Worm (Caenorhabditis elegans) whole organism, mixed stage, embryonic: ENCODE results near the gene lsm-5.

Experiments used
- M03D4.4 ChIP-seq: sonication (generic microtip); optimal IDR thresholded peaks from 2 replicates; lab custom pipeline; 2017; ENCODE audit warnings: mild to moderate bottlenecking, missing genetic modification characterization, missing compliant biosample characterization
- blmp-1 ChIP-seq: fragments of 150-350 bp; optimal IDR thresholded peaks from 2 replicates; lab custom pipeline; 2014; ENCODE audit warnings: missing biosample characterization, missing genetic modification characterization
- lin-13 ChIP-seq: fragments of 150-350 bp; optimal IDR thresholded peaks from 2 replicates; lab custom pipeline; 2014; ENCODE audit warnings: missing biosample characterization, missing genetic modification characterization
- mab-5 ChIP-seq: fragments of 150-350 bp; optimal IDR thresholded peaks from 2 replicates; lab custom pipeline; 2014; ENCODE audit warnings: missing biosample characterization, missing genetic modification characterization
- mls-2 ChIP-seq: sonication (generic microtip); optimal IDR thresholded peaks from 2 replicates; lab custom pipeline; 2016; ENCODE audit warnings: mild to moderate bottlenecking, missing genetic modification characterization, moderate library complexity, missing compliant biosample characterization
- nhr-12 ChIP-seq: fragments of 150-350 bp; optimal IDR thresholded peaks from 2 replicates; lab custom pipeline; 2014; ENCODE audit warnings: missing biosample characterization, missing genetic modification characterization
- nhr-28 ChIP-seq: fragments of 150-350 bp; optimal IDR thresholded peaks from 2 replicates; lab custom pipeline; 2014; ENCODE audit warnings: missing biosample characterization, missing genetic modification characterization
- nhr-76 ChIP-seq: sonication (generic microtip); optimal IDR thresholded peaks from 2 replicates; lab custom pipeline; 2017; ENCODE audit warnings: missing biosample characterization, missing genetic modification characterization
- pha-4 ChIP-seq: fragments of 150-350 bp; optimal IDR thresholded peaks from 2 replicates; lab custom pipeline; 2018; ENCODE audit warnings: missing biosample characterization, missing genetic modification reagents, missing genetic modification characterization
- snpc-4 ChIP-seq: fragments of 150-350 bp; optimal IDR thresholded peaks from 2 replicates; lab custom pipeline; 2014; ENCODE audit warnings: missing biosample characterization, missing genetic modification characterization
- unc-62 ChIP-seq: fragments of 150-350 bp; optimal IDR thresholded peaks from 2 replicates; lab custom pipeline; 2014; ENCODE audit warnings: missing biosample characterization, missing genetic modification reagents, missing genetic modification characterization
- ztf-11 ChIP-seq: fragments of 150-350 bp; optimal IDR thresholded peaks from 2 replicates; lab custom pipeline; 2014; ENCODE audit warnings: missing biosample characterization, missing genetic modification characterization

ce11 chrV:15533096-15533495, 37.1 kb upstream of the lsm-5 start, which contains the start of gene F21A3.11:
- no peak for TF ChIP-seq mab-5 (tag; lab: Kevin White, UChicago)
- no peak for TF ChIP-seq lin-13
- TF ChIP-seq M03D4.4 (tag; lab: Kevin White, UChicago) = no peak
- no peak for TF ChIP-seq nhr-28 (tag; lab: Kevin White, UChicago)
- no peak for TF ChIP-seq blmp-1
- TF ChIP-seq unc-62 = no peak
- no peak for TF ChIP-seq nhr-12 (tag; lab: Kevin White, UChicago)
- TF ChIP-seq ztf-11 (tag; lab: Kevin White, UChicago) = no peak
- no peak for TF ChIP-seq nhr-76 (tag; lab: Kevin White, UChicago)
- no peak for TF ChIP-seq mls-2
- TF ChIP-seq snpc-4 (tag; lab: Kevin White, UChicago) = no peak
- TF ChIP-seq pha-4 (tag; lab: Kevin White, UChicago) = no peak
